Worm (Caenorhabditis elegans) whole organism, young adult: ENCODE measurements around the gene Y66A7A.4.

Source experiments
- dpff-1 ChIP-seq: sonication (generic microtip); optimal IDR thresholded peaks from 2 replicates; lab custom pipeline; 2017; ENCODE audit warnings: mild to moderate bottlenecking, missing genetic modification characterization, missing compliant biosample characterization
- dpl-1 ChIP-seq: fragments of 150-350 bp; optimal IDR thresholded peaks from 2 replicates; lab custom pipeline; 2014; ENCODE audit warnings: missing biosample characterization, missing genetic modification reagents, missing genetic modification characterization
- egrh-3 ChIP-seq: fragments of 200-800 bp; sonication (Bioruptor generic); IDR thresholded peaks from 2 replicates; pipeline ENCODE4 v1.3.6; 2022; ENCODE audit warnings: missing genetic modification reagents, missing genetic modification characterization, missing compliant biosample characterization
- ets-4 ChIP-seq: fragments of 200-800 bp; sonication (Bioruptor generic); optimal IDR thresholded peaks from 2 replicates; lab custom pipeline; 2018; ENCODE audit warnings: mild to moderate bottlenecking, missing genetic modification characterization, missing compliant biosample characterization
- lin-54 ChIP-seq: fragments of 200-800 bp; sonication (Bioruptor generic); optimal IDR thresholded peaks from 2 replicates; lab custom pipeline; 2018; ENCODE audit warnings: mild to moderate bottlenecking, missing genetic modification characterization, missing compliant biosample characterization
- nhr-80 ChIP-seq: sonication (generic microtip); optimal IDR thresholded peaks from 2 replicates; lab custom pipeline; 2016; ENCODE audit warnings: missing genetic modification characterization, missing compliant biosample characterization
- sdz-38 ChIP-seq: sonication (generic microtip); optimal IDR thresholded peaks from 2 replicates; lab custom pipeline; 2016; ENCODE audit warnings: missing genotype, missing genetic modification characterization, missing compliant biosample characterization
- unc-130 ChIP-seq: sonication (generic microtip); optimal IDR thresholded peaks from 2 replicates; lab custom pipeline; 2016; ENCODE audit warnings: missing genetic modification reagents, missing genetic modification characterization, missing compliant biosample characterization
- unc-62 ChIP-seq: fragments of 150-350 bp; optimal IDR thresholded peaks from 2 replicates; lab custom pipeline; 2014; ENCODE audit warnings: missing biosample characterization, missing genetic modification reagents, missing genetic modification characterization

- TF ChIP-seq dpl-1 (GFP tag; lab: Kevin White, UChicago), result no peak
- peak; percentile 7 for TF ChIP-seq nhr-80 (tag; lab: Kevin White, UChicago)
- no peak for TF ChIP-seq dpff-1
- TF ChIP-seq unc-130 (GFP tag; lab: Kevin White, UChicago), result no peak
- TF ChIP-seq egrh-3 (GFP tag; lab: Robert Waterston, UW), result no peak
- TF ChIP-seq unc-62 (GFP tag; lab: Kevin White, UChicago), result no peak
- no peak for TF ChIP-seq sdz-38 (tag; lab: Kevin White, UChicago)
- TF ChIP-seq lin-54 (GFP tag; lab: Kevin White, UChicago), result no peak
- TF ChIP-seq ets-4, result no peak
Measured at ce11 chrIII:11660736-11661135, 48.3 kb downstream of the Y66A7A.4 start.
